Fruit fly (Drosophila melanogaster) whole organism, embryonic: Measurements from ENCODE around the gene CG46309.

Experiments
- Awh ChIP-seq: fragments of 200-800 bp; sonication (Bioruptor generic); IDR thresholded peaks from 2 replicates; pipeline ENCODE4, ENCODE4 v1.3.6; 2022; ENCODE audit warnings: missing biosample characterization, missing genetic modification characterization
- Blimp-1 ChIP-seq: fragments of 200-800 bp; sonication (Bioruptor generic); optimal IDR thresholded peaks from 3 replicates; lab custom pipeline; 2018; ENCODE audit warnings: missing biosample characterization, missing genetic modification characterization, mild to moderate bottlenecking, moderate library complexity, missing genetic modification reagents
- CG1024 ChIP-seq: fragments of 200-800 bp; sonication (Bioruptor generic); IDR thresholded peaks from 2 replicates; pipeline ENCODE4 v1.3.6; 2022; ENCODE audit warnings: missing biosample characterization, missing genetic modification characterization
- CG10267 ChIP-seq: fragments of 200-800 bp; sonication (Bioruptor generic); optimal IDR thresholded peaks from 2 replicates; lab custom pipeline; 2018; ENCODE audit warnings: missing biosample characterization, mild to moderate bottlenecking, missing genetic modification characterization, moderate library complexity
- CG10543 ChIP-seq: fragments of 200-800 bp; sonication (Bioruptor generic); optimal IDR thresholded peaks from 3 replicates; lab custom pipeline; 2017; ENCODE audit warnings: missing biosample characterization, mild to moderate bottlenecking, missing genetic modification characterization, moderate library complexity
- CG11504 ChIP-seq: fragments of 200-800 bp; sonication (Bioruptor generic); optimal IDR thresholded peaks from 3 replicates; lab custom pipeline; 2019; ENCODE audit warnings: missing biosample characterization, mild to moderate bottlenecking, missing genetic modification characterization, moderate library complexity
- CG11696 ChIP-seq: fragments of 200-800 bp; sonication (Bioruptor generic); IDR thresholded peaks from 2 replicates; pipeline ENCODE4 v1.3.6; 2022; ENCODE audit warnings: missing biosample characterization, missing genetic modification characterization
- CG12155 ChIP-seq: fragments of 200-800 bp; sonication (Bioruptor generic); optimal IDR thresholded peaks from 3 replicates; lab custom pipeline; 2016; ENCODE audit warnings: missing biosample characterization, missing genetic modification characterization
- CG13624 ChIP-seq: fragments of 200-800 bp; sonication (Bioruptor generic); optimal IDR thresholded peaks from 2 replicates; lab custom pipeline; 2016; ENCODE audit warnings: missing biosample characterization, missing genetic modification characterization
- CG15696 ChIP-seq: fragments of 200-800 bp; sonication (Bioruptor generic); optimal IDR thresholded peaks from 2 replicates; lab custom pipeline; 2019; ENCODE audit warnings: missing biosample characterization, mild to moderate bottlenecking, missing genetic modification characterization, moderate library complexity
- CG18262 ChIP-seq: fragments of 200-800 bp; optimal IDR thresholded peaks from 3 replicates; lab custom pipeline; 2019; ENCODE audit warnings: missing biosample characterization, mild to moderate bottlenecking, missing genetic modification characterization, moderate library complexity
- CG1832 ChIP-seq: fragments of 200-800 bp; sonication (Bioruptor generic); optimal IDR thresholded peaks from 2 replicates; lab custom pipeline; 2017; ENCODE audit warnings: missing biosample characterization, mild to moderate bottlenecking, missing genetic modification characterization, inconsistent platforms
- CG33557 ChIP-seq: fragments of 200-800 bp; sonication (Bioruptor generic); optimal IDR thresholded peaks from 2 replicates; lab custom pipeline; 2019; ENCODE audit warnings: missing biosample characterization, mild to moderate bottlenecking, missing genetic modification characterization, moderate library complexity
- CG4360 ChIP-seq: fragments of 200-800 bp; sonication (Bioruptor generic); IDR thresholded peaks from 2 replicates; pipeline ENCODE4 v1.3.6; 2022; ENCODE audit warnings: missing biosample characterization, missing genetic modification characterization
- CG43689 ChIP-seq: fragments of 200-800 bp; sonication (Bioruptor generic); IDR thresholded peaks from 2 replicates; pipeline ENCODE4 v1.3.6; 2022; ENCODE audit warnings: missing biosample characterization, missing genetic modification characterization
- CG4820 ChIP-seq: fragments of 200-800 bp; sonication (Bioruptor generic); optimal IDR thresholded peaks from 3 replicates; lab custom pipeline; 2016; ENCODE audit warnings: missing biosample characterization, missing genetic modification characterization
- CG7987 ChIP-seq: fragments of 200-800 bp; sonication (Bioruptor generic); optimal IDR thresholded peaks from 2 replicates; lab custom pipeline; 2018; ENCODE audit warnings: missing biosample characterization, mild to moderate bottlenecking, missing genetic modification characterization, moderate library complexity
- CoRest ChIP-seq: fragments of 200-800 bp; sonication (Bioruptor generic); optimal IDR thresholded peaks from 3 replicates; lab custom pipeline; 2018; ENCODE audit warnings: missing biosample characterization, mild to moderate bottlenecking, missing genetic modification characterization, moderate library complexity
- D ChIP-seq, 2 experiments: fragments of 200-800 bp in 1 of 2; fragments of >200 bp in 1 of 2; sonication (Bioruptor generic) in 1 of 2; optimal IDR thresholded peaks; 2 replicates in 1 of 2; 3 replicates in 1 of 2; lab custom pipeline; 2017; ENCODE audit warnings: mild to moderate bottlenecking in 1 of 2, missing biosample characterization in 1 of 2, missing genetic modification characterization in 1 of 2, missing genetic modification reagents in 1 of 2
- D19A ChIP-seq: fragments of 200-800 bp; optimal IDR thresholded peaks from 3 replicates; lab custom pipeline; 2019; ENCODE audit warnings: missing biosample characterization, mild to moderate bottlenecking, missing genetic modification characterization, moderate library complexity
- Dip3 ChIP-seq: fragments of 200-800 bp; sonication (Bioruptor generic); optimal IDR thresholded peaks from 3 replicates; lab custom pipeline; 2016; ENCODE audit warnings: missing biosample characterization, missing genetic modification characterization
- Doc3 ChIP-seq: fragments of 200-800 bp; sonication (Bioruptor generic); IDR thresholded peaks from 3 replicates; pipeline ENCODE4 v1.3.6; 2022; ENCODE audit warnings: missing biosample characterization, missing genetic modification characterization; ENCODE audit not compliant: partially characterized antibody
- E2f1 ChIP-seq: fragments of 200-800 bp; sonication (Bioruptor generic); IDR thresholded peaks from 2 replicates; pipeline ENCODE4 v1.3.6; 2022; ENCODE audit warnings: missing biosample characterization, missing genetic modification characterization
- Fer3 ChIP-seq: fragments of 200-800 bp; sonication (Bioruptor generic); optimal IDR thresholded peaks from 2 replicates; lab custom pipeline; 2018; ENCODE audit warnings: missing biosample characterization, mild to moderate bottlenecking, missing genetic modification characterization, moderate library complexity
- Gug ChIP-seq: fragments of 200-800 bp; sonication (Bioruptor generic); IDR thresholded peaks from 4 replicates; pipeline ENCODE4 v1.3.6; 2022; ENCODE audit warnings: missing biosample characterization, missing genetic modification characterization
- Hand ChIP-seq: fragments of 200-800 bp; sonication (Bioruptor generic); optimal IDR thresholded peaks from 2 replicates; lab custom pipeline; 2017; ENCODE audit warnings: mild to moderate bottlenecking, missing biosample characterization, missing genetic modification reagents, missing genetic modification characterization
- Lhr ChIP-seq: fragments of 200-800 bp; sonication (Bioruptor generic); optimal IDR thresholded peaks from 3 replicates; lab custom pipeline; 2017; ENCODE audit warnings: mild to moderate bottlenecking, missing biosample characterization, missing genetic modification reagents, missing genetic modification characterization
- MTF-1 ChIP-seq: fragments of 200-800 bp; sonication (Bioruptor generic); optimal IDR thresholded peaks from 2 replicates; lab custom pipeline; 2018; ENCODE audit warnings: missing biosample characterization, mild to moderate bottlenecking, missing genetic modification characterization, borderline replicate concordance
- NC2α ChIP-seq: fragments of 200-800 bp; sonication (Bioruptor generic); optimal IDR thresholded peaks from 2 replicates; lab custom pipeline; 2016; ENCODE audit warnings: missing biosample characterization, missing genetic modification characterization
- NfI ChIP-seq: fragments of 200-800 bp; sonication (Bioruptor generic); optimal IDR thresholded peaks from 3 replicates; lab custom pipeline; 2018; ENCODE audit warnings: missing biosample characterization, mild to moderate bottlenecking, missing genetic modification characterization, moderate library complexity
- Pdp1 ChIP-seq, 2 experiments: fragments of 200-800 bp; sonication (Bioruptor generic); optimal IDR thresholded peaks; 3 replicates each; lab custom pipeline; 2016; ENCODE audit warnings: missing biosample characterization in 2 of 2, missing genetic modification characterization in 2 of 2, mild to moderate bottlenecking in 1 of 2, moderate library complexity in 1 of 2
- Sox100B ChIP-seq: fragments of 200-800 bp; sonication (Bioruptor generic); optimal IDR thresholded peaks from 3 replicates; lab custom pipeline; 2018; ENCODE audit warnings: missing biosample characterization, mild to moderate bottlenecking, missing genetic modification characterization
- Vsx1 ChIP-seq: fragments of 200-800 bp; sonication (Bioruptor generic); optimal IDR thresholded peaks from 2 replicates; lab custom pipeline; 2017; ENCODE audit warnings: missing biosample characterization, mild to moderate bottlenecking, missing genetic modification characterization, missing genetic modification reagents
- ash1 ChIP-seq: fragments of 200-800 bp; sonication (Bioruptor generic); optimal IDR thresholded peaks from 2 replicates; lab custom pipeline; 2018; ENCODE audit warnings: missing biosample characterization, mild to moderate bottlenecking, missing genetic modification characterization
- bsh ChIP-seq, 2 experiments: fragments of 200-800 bp; sonication (Bioruptor generic); optimal IDR thresholded peaks; 2 replicates each; lab custom pipeline; 2017 to 2018; ENCODE audit warnings: mild to moderate bottlenecking in 2 of 2, missing biosample characterization in 2 of 2, missing genetic modification characterization in 2 of 2, moderate library complexity in 1 of 2
- exex ChIP-seq: fragments of 200-800 bp; sonication (Bioruptor generic); optimal IDR thresholded peaks from 4 replicates; lab custom pipeline; 2018; ENCODE audit warnings: missing biosample characterization, mild to moderate bottlenecking, missing genetic modification characterization, moderate library complexity
- fd64A ChIP-seq: fragments of 200-800 bp; sonication (Bioruptor generic); optimal IDR thresholded peaks from 3 replicates; lab custom pipeline; 2018; ENCODE audit warnings: missing biosample characterization, mild to moderate bottlenecking, missing genetic modification characterization
- fu2 ChIP-seq: fragments of 200-800 bp; sonication (Bioruptor generic); optimal IDR thresholded peaks from 2 replicates; lab custom pipeline; 2016; ENCODE audit warnings: missing biosample characterization, missing genetic modification characterization
- hb ChIP-seq: fragments of 200-800 bp; sonication (Bioruptor generic); IDR thresholded peaks from 3 replicates; pipeline ENCODE4 v1.3.6; 2022; ENCODE audit warnings: missing biosample characterization, missing genetic modification characterization; ENCODE audit not compliant: partially characterized antibody
- insv ChIP-seq, 2 experiments: fragments of 200-800 bp; sonication (Bioruptor generic); optimal IDR thresholded peaks; 3 replicates each; lab custom pipeline; 2016 to 2018; ENCODE audit warnings: missing biosample characterization in 2 of 2, missing genetic modification characterization in 2 of 2
- ken ChIP-seq: fragments of 200-800 bp; sonication (Bioruptor generic); IDR thresholded peaks from 3 replicates; pipeline ENCODE4 v1.3.6; 2022; ENCODE audit warnings: missing biosample characterization, missing genetic modification characterization
- mirr ChIP-seq: fragments of 200-800 bp; sonication (Bioruptor generic); optimal IDR thresholded peaks from 3 replicates; lab custom pipeline; 2018; ENCODE audit warnings: missing biosample characterization, mild to moderate bottlenecking, missing genetic modification characterization
- nerfin-1 ChIP-seq: fragments of 200-800 bp; sonication (Bioruptor generic); optimal IDR thresholded peaks from 3 replicates; lab custom pipeline; 2019; ENCODE audit warnings: missing biosample characterization, mild to moderate bottlenecking, missing genetic modification characterization, moderate library complexity
- odd ChIP-seq: fragments of 200-800 bp; sonication (Bioruptor generic); optimal IDR thresholded peaks from 2 replicates; lab custom pipeline; 2017; ENCODE audit warnings: missing biosample characterization, mild to moderate bottlenecking, missing genetic modification characterization
- sd ChIP-seq: fragments of 200-800 bp; sonication (Bioruptor generic); optimal IDR thresholded peaks from 3 replicates; lab custom pipeline; 2018; ENCODE audit warnings: missing biosample characterization, mild to moderate bottlenecking, missing genetic modification characterization, moderate library complexity
- sens-2 ChIP-seq: fragments of 200-800 bp; sonication (Bioruptor generic); IDR thresholded peaks from 2 replicates; pipeline ENCODE4 v1.3.6; 2022; ENCODE audit warnings: missing biosample characterization, missing genetic modification characterization
- tgo ChIP-seq: fragments of 200-800 bp; sonication (Bioruptor generic); IDR thresholded peaks from 3 replicates; pipeline ENCODE4 v1.3.6; 2022; ENCODE audit warnings: missing biosample characterization, missing genetic modification characterization
- unpg ChIP-seq: fragments of 200-800 bp; sonication (Bioruptor generic); optimal IDR thresholded peaks from 3 replicates; lab custom pipeline; 2018; ENCODE audit warnings: missing biosample characterization, mild to moderate bottlenecking, missing genetic modification characterization, moderate library complexity
- wdn ChIP-seq: fragments of 200-800 bp; sonication (Bioruptor generic); IDR thresholded peaks from 2 replicates; pipeline ENCODE4 v1.3.6; 2022; ENCODE audit warnings: missing biosample characterization, missing genetic modification characterization

Gene CG46309

dm6 chr2L:16272730-16273129, 21.1 kb upstream of the CG46309 start (continued):
- TF ChIP-seq CG10267 (tag; lab: Kevin White, UChicago) (no peak), sd (tag; lab: Kevin White, UChicago) (peak; percentile 91), CG33557 (GFP tag; lab: Kevin White, UChicago) (peak; percentile 32), Sox100B (GFP tag; lab: Kevin White, UChicago) (peak; percentile 1), exex (tag; lab: Kevin White, UChicago) (peak; percentile 29), Hand (GFP tag; lab: Kevin White, UChicago) (peak; percentile 29), D (optimal IDR thresholded peaks at IDR 0.05; lab: Kevin White, UChicago) (no peak), D (GFP tag; optimal IDR thresholded peaks at IDR 0.05; lab: Kevin White, UChicago) (peak; percentile 15), nerfin-1 (tag; lab: Kevin White, UChicago) (peak; percentile 2), Awh (GFP tag; lab: Robert Waterston, UW) (peak; percentile 65; the same call in 1 of the 2 replicates), CG4820 (GFP tag; lab: Kevin White, UChicago) (no peak), odd (peak; percentile 64), CG4360 (GFP tag; lab: Robert Waterston, UW) (peak; percentile 61; the same call in 1 of the 2 replicates), tgo (GFP tag; lab: Robert Waterston, UW) (no peak), insv (GFP tag; optimal IDR thresholded peaks at IDR 0.05; lab: Kevin White, UChicago) (peak in 1 of 2 experiments; percentile 10), sens-2 (GFP tag; lab: Robert Waterston, UW) (no peak), CG12155 (GFP tag; lab: Kevin White, UChicago) (no peak), mirr (GFP tag; lab: Kevin White, UChicago) (peak; percentile 56), CG43689 (GFP tag; lab: Robert Waterston, UW) (no peak), Fer3 (peak; percentile 8), D19A (tag; lab: Kevin White, UChicago) (peak; percentile 1), Lhr (GFP tag; lab: Kevin White, UChicago) (no peak), hb (GFP tag; lab: Robert Waterston, UW) (no peak), Dip3 (no peak), wdn (GFP tag; lab: Robert Waterston, UW) (0 out of 2 replicates have a peak, but pooled peaks have one; percentile 7), CG1832 (GFP tag; lab: Kevin White, UChicago) (no peak), Gug (no peak), CG7987 (peak; percentile 69), E2f1 (no peak), ash1 (peak; percentile 48), Blimp-1 (peak; percentile 29), Pdp1 (GFP tag; optimal IDR thresholded peaks at IDR 0.05; lab: Kevin White, UChicago) (peak in 1 of 2 experiments; percentile 30), CG1024 (GFP tag; lab: Robert Waterston, UW) (no peak), fd64A (GFP tag; lab: Kevin White, UChicago) (peak; percentile 62), ken (GFP tag; lab: Robert Waterston, UW) (no peak), MTF-1 (GFP tag; lab: Kevin White, UChicago) (peak; percentile 63), NfI (GFP tag; lab: Kevin White, UChicago) (no peak), CG15696 (no peak), fu2 (GFP tag; lab: Kevin White, UChicago) (no peak), CG10543 (GFP tag; lab: Kevin White, UChicago) (peak; percentile 77), CG18262 (peak; percentile 16), CG11696 (GFP tag; lab: Robert Waterston, UW) (no peak), unpg (peak; percentile 16), CG13624 (GFP tag; lab: Kevin White, UChicago) (no peak), CoRest (tag; lab: Kevin White, UChicago) (peak; percentile 8), NC2α (GFP tag; lab: Kevin White, UChicago) (no peak), Doc3 (GFP tag; lab: Robert Waterston, UW) (no peak), Vsx1 (peak; percentile 71), bsh (GFP tag; optimal IDR thresholded peaks at IDR 0.05; lab: Kevin White, UChicago) (peak in 1 of 2 experiments; percentile 34), CG11504 (tag; lab: Kevin White, UChicago) (peak; percentile 18)
